Worm (Caenorhabditis elegans): Measurements from ENCODE around the gene zhit-1.

Gene zhit-1

ce11 chrV:5594315-5594714 is 2.0 kb downstream of the zhit-1 start, which contains the start of gene crn-2:
Gene crn-2 (plus strand): TSS chrV:5594615.
- TF ChIP-seq him-1 (tag; optimal IDR thresholded peaks at IDR 0.05) (no peak), dao-5 (tag; optimal IDR thresholded peaks at IDR 0.05) (no peak), W03F9.2 (tag; optimal IDR thresholded peaks at IDR 0.05) (no peak)

ce11 chrV:5593406-5593805 is 2.9 kb downstream of the zhit-1 start, which contains the start of gene mrpl-48:
Gene mrpl-48 (plus strand): TSS chrV:5593706.
- TF ChIP-seq him-1 (tag; optimal IDR thresholded peaks at IDR 0.05) (no peak), dao-5 (tag; optimal IDR thresholded peaks at IDR 0.05) (no peak), W03F9.2 (tag; optimal IDR thresholded peaks at IDR 0.05) (no peak)

- TF ChIP-seq dao-5 (tag; optimal IDR thresholded peaks at IDR 0.05), result no peak
- no peak for TF ChIP-seq him-1 (tag; optimal IDR thresholded peaks at IDR 0.05)
- peak; percentile 31 for TF ChIP-seq W03F9.2 (tag; optimal IDR thresholded peaks at IDR 0.05)
Observed at ce11 chrV:5592323-5592722, 4.0 kb downstream of the zhit-1 start, which contains the start of gene vps-37. Gene vps-37 (plus strand): TSS chrV:5592700.

- no peak for TF ChIP-seq dao-5 (tag; optimal IDR thresholded peaks at IDR 0.05)
- no peak for TF ChIP-seq W03F9.2 (tag; optimal IDR thresholded peaks at IDR 0.05)
- TF ChIP-seq him-1 (tag; optimal IDR thresholded peaks at IDR 0.05), result no peak
Observed at ce11 chrV:5591887-5592286, 4.5 kb downstream of the zhit-1 start.

ce11 chrV:5587955-5588354 is 8.4 kb downstream of the zhit-1 start:
- TF ChIP-seq dao-5 (tag; optimal IDR thresholded peaks at IDR 0.05), result no peak

- no peak for TF ChIP-seq W03F9.2 (tag; optimal IDR thresholded peaks at IDR 0.05)
- TF ChIP-seq him-1 (tag; optimal IDR thresholded peaks at IDR 0.05), result no peak
- TF ChIP-seq dao-5 (tag; optimal IDR thresholded peaks at IDR 0.05), result no peak
Observed at ce11 chrV:5587042-5587441, 9.3 kb downstream of the zhit-1 start.

- TF ChIP-seq dao-5 (tag; optimal IDR thresholded peaks at IDR 0.05) (no peak), him-1 (tag; optimal IDR thresholded peaks at IDR 0.05) (no peak), W03F9.2 (tag; optimal IDR thresholded peaks at IDR 0.05) (no peak)
Observed at ce11 chrV:5584833-5585232, 11.5 kb downstream of the zhit-1 start, which contains the start of gene CD4.11. Gene CD4.11 (plus strand): TSS chrV:5585133.

ce11 chrV:5584293-5584776 is 12.0 kb downstream of the zhit-1 start, which contains the start of gene pas-6:
Gene pas-6 (minus strand): TSS chrV:5584343.
- no peak for TF ChIP-seq him-1 (tag; optimal IDR thresholded peaks at IDR 0.05)
- TF ChIP-seq dao-5 (tag; optimal IDR thresholded peaks at IDR 0.05), result no peak
- peak; percentile 10 for TF ChIP-seq W03F9.2 (tag; optimal IDR thresholded peaks at IDR 0.05)

- TF ChIP-seq him-1 (tag; optimal IDR thresholded peaks at IDR 0.05) (no peak), dao-5 (tag; optimal IDR thresholded peaks at IDR 0.05) (no peak), W03F9.2 (tag; optimal IDR thresholded peaks at IDR 0.05) (no peak)
Observed at ce11 chrV:5582860-5583259, 13.5 kb downstream of the zhit-1 start.

- TF ChIP-seq dao-5 (tag; optimal IDR thresholded peaks at IDR 0.05) (no peak), W03F9.2 (tag; optimal IDR thresholded peaks at IDR 0.05) (no peak), him-1 (tag; optimal IDR thresholded peaks at IDR 0.05) (no peak)
Observed at ce11 chrV:5582308-5582707, 14.0 kb downstream of the zhit-1 start.

- TF ChIP-seq dao-5 (tag; optimal IDR thresholded peaks at IDR 0.05), result no peak
- TF ChIP-seq W03F9.2 (tag; optimal IDR thresholded peaks at IDR 0.05), result no peak
- TF ChIP-seq him-1 (tag; optimal IDR thresholded peaks at IDR 0.05), result no peak
Observed at ce11 chrV:5581312-5581711, 15.0 kb downstream of the zhit-1 start, which contains the start of gene klc-2. Gene klc-2 (minus strand): TSS chrV:5581412.

ce11 chrV:5580517-5580916 is 15.8 kb downstream of the zhit-1 start:
- TF ChIP-seq W03F9.2 (tag; optimal IDR thresholded peaks at IDR 0.05), result no peak
- TF ChIP-seq dao-5 (tag; optimal IDR thresholded peaks at IDR 0.05), result no peak
- TF ChIP-seq him-1 (tag; optimal IDR thresholded peaks at IDR 0.05), result no peak

ce11 chrV:5579666-5580065 is 16.7 kb downstream of the zhit-1 start:
- no peak for TF ChIP-seq dao-5 (tag; optimal IDR thresholded peaks at IDR 0.05)
- no peak for TF ChIP-seq W03F9.2 (tag; optimal IDR thresholded peaks at IDR 0.05)
- no peak for TF ChIP-seq him-1 (tag; optimal IDR thresholded peaks at IDR 0.05)

- TF ChIP-seq him-1 (tag; optimal IDR thresholded peaks at IDR 0.05) (peak; percentile 27), dao-5 (tag; optimal IDR thresholded peaks at IDR 0.05) (no peak), W03F9.2 (tag; optimal IDR thresholded peaks at IDR 0.05) (peak; percentile 54)
Observed at ce11 chrV:5576008-5576407, 20.3 kb downstream of the zhit-1 start.

ce11 chrV:5571691-5572090 is 24.7 kb downstream of the zhit-1 start:
- TF ChIP-seq him-1 (tag; optimal IDR thresholded peaks at IDR 0.05) (no peak), dao-5 (tag; optimal IDR thresholded peaks at IDR 0.05) (no peak), W03F9.2 (tag; optimal IDR thresholded peaks at IDR 0.05) (no peak)
